Fruit fly (Drosophila melanogaster): ENCODE measurements around the gene Gli.
"Not testable (repeated sequence)": the region's sequence is repeated elsewhere in the genome, so short reads cannot be mapped to it uniquely, and the experiment has no call there.

The Gli gene

DNA sequence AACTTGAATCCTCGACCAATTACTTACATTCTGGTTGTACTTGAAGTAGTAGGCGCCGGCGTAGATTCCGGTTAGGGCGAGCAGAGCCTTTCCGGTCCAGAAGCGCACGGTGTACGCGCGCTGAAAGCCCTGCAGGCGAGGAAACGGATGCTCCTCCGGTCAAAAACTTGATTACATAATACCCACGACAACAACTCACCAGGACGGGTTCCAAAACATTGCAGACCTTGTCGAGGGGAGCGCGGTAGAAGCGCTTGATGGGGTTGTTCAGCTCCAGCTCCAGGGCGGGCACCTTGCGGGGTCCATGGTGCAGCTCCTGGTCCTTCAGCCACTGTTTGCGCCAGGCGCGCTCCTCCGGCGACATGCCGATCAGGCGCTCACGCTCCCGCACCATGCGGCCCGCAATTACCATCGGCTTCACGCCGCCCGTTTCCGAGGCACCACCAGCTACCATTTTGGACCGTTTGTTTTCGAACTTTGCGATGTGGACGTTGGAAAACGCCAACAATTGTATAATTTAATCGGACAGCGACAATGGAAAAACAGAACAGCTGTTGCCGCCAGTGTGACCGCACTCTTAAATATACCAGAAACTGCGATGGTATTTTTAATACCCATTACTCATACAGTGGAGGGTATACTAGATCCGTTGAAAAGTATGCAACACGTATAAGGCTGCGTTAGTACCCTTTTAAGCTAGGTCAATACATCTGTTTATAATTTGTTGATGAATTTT, 11.9 kb downstream of the Gli start, which contains the start of gene ND-B17:
Gene ND-B17, minus strand, starts transcription at position 556 of the 736 bp plus-strand sequence.
- TF ChIP-seq CTCF (optimal IDR thresholded peaks at IDR 0.05) = no peak
- TF ChIP-seq CG8478 (optimal IDR thresholded peaks at IDR 0.05) = no peak

dm6 chr2L:15749313-15749712, 13.2 kb downstream of the Gli start:
- TF ChIP-seq CG8478 (optimal IDR thresholded peaks at IDR 0.05) = no peak
- TF ChIP-seq CTCF (optimal IDR thresholded peaks at IDR 0.05) = no peak

- TF ChIP-seq CG8478 (optimal IDR thresholded peaks at IDR 0.05) (no peak), CTCF (optimal IDR thresholded peaks at IDR 0.05) (no peak)
Observed at dm6 chr2L:15748261-15748553, 14.4 kb downstream of the Gli start.

DNA sequence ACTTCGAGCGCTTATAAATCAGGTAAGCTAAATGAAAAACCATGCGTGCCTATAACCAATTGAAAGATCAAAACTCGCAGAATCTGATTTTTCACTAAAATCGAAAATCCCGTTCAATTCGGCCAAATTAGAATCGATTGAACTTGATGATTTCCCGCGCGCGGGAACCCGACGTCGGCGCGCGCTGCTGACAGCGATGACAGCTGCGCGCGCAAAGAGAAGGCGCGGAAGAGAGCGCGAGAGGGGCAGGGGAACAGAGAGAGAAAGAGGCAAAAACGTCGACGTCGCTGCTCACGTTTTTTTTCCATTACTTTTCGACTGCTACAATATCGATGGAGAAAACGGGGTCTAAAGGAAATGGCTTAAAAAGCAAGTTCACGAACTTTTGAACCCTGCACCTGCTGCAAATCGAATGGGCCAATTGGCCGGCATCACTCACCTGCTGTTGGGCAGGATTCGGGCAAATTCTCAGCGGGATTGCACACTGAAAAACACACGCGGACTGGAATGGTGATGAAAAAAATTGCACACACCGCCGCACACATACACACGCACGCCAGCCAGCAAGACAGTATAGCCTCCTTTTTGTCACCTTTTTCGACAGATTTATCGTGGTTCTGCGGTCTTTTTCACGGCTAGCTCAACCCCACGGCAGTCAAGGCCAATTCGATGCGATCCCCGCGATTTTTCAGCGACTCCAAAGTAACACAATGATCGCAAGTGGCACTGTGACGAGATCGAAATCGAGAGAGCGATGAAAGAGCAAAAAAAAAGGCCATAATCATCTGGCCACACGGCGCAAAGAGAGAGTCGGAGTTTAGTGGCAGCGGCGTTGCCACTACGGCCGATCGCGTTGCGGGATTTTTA, 14.9 kb downstream of the Gli start, which contains the start of gene CycE:
Gene CycE, minus strand, starts transcription at position 757 of the 867 bp plus-strand sequence.
- no peak for TF ChIP-seq CG8478 (optimal IDR thresholded peaks at IDR 0.05)
- peak in 1 of 2 experiments; percentile 23 for TF ChIP-seq CTCF (optimal IDR thresholded peaks at IDR 0.05)

- TF ChIP-seq CTCF (optimal IDR thresholded peaks at IDR 0.05) = no peak
- no peak for TF ChIP-seq CG8478 (optimal IDR thresholded peaks at IDR 0.05)
Observed at dm6 chr2L:15746600-15747393, 15.8 kb downstream of the Gli start.

dm6 chr2L:15745989-15746388, 16.6 kb downstream of the Gli start:
- TF ChIP-seq CTCF (optimal IDR thresholded peaks at IDR 0.05) (no peak), CG8478 (optimal IDR thresholded peaks at IDR 0.05) (no peak)

dm6 chr2L:15745036-15745854, 17.3 kb downstream of the Gli start:
- TF ChIP-seq CG8478 (optimal IDR thresholded peaks at IDR 0.05) (no peak), CTCF (optimal IDR thresholded peaks at IDR 0.05) (no peak)

dm6 chr2L:15743578-15743977, 19.0 kb downstream of the Gli start:
- TF ChIP-seq CG8478 (optimal IDR thresholded peaks at IDR 0.05) (no peak), CTCF (optimal IDR thresholded peaks at IDR 0.05) (no peak)

dm6 chr2L:15742976-15743375, 19.6 kb downstream of the Gli start:
- TF ChIP-seq CTCF (optimal IDR thresholded peaks at IDR 0.05) (no peak), CG8478 (optimal IDR thresholded peaks at IDR 0.05) (no peak)

- no peak for TF ChIP-seq CG8478 (optimal IDR thresholded peaks at IDR 0.05)
- TF ChIP-seq CTCF (optimal IDR thresholded peaks at IDR 0.05) = no peak
Observed at dm6 chr2L:15741418-15741817, 21.1 kb downstream of the Gli start.

dm6 chr2L:15740918-15741317, 21.6 kb downstream of the Gli start:
- TF ChIP-seq CTCF (optimal IDR thresholded peaks at IDR 0.05) = no peak
- TF ChIP-seq CG8478 (optimal IDR thresholded peaks at IDR 0.05) = no peak

dm6 chr2L:15735918-15736317, 26.6 kb downstream of the Gli start:
- TF ChIP-seq CTCF (optimal IDR thresholded peaks at IDR 0.05) (no peak), CG8478 (optimal IDR thresholded peaks at IDR 0.05) (no peak)

DNA sequence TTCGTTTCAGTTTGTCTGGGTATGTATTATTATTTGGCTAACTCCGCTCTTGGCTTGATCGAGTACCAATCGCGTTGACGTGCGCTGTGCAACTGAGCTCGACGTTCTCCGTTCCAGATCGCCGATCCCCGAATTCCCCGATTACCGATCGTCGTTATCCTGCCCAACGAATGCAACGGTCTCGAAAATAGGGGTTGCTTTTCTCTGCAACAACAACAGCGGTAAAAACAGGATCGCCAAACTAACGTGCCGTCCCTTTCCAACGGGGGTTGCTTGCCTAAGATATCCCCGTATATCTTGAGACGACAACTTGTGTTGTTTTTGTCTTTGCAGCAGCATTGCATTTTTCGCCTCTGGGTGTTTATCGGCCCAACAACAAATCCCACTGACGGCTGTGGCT, 30.9 kb downstream of the Gli start:
- TF ChIP-seq CTCF (optimal IDR thresholded peaks at IDR 0.05) (no peak), CG8478 (optimal IDR thresholded peaks at IDR 0.05) (no peak)

DNA sequence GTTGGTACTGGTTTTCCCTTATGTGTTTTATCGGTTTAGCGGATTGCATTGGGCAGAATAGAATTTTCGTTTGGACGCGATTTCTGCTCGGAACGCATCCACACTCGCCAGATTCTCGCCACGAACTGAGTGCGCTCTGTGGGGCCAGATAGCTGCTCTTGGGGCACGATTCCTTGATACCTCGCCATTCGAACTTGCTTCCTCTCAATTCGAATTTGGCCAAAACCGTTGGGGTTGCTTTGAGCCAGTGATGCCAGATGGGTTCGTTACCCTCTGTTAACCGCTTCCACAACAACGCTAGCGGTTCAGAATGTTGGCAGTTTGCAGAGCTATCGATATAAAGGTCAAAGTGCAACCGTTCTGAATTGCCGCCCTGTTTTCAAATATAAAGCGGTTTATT, 44.4 kb downstream of the Gli start, which contains the start of gene stol:
Gene stol, minus strand, starts transcription at position 101 of the 400 bp plus-strand sequence.
- not testable (repeated sequence) for TF ChIP-seq CTCF, CG8478 (optimal IDR thresholded peaks at IDR 0.05)

Measured in S2 (cell line).